Worm (Caenorhabditis elegans) whole organism, L1 larva: Measurements from ENCODE around the gene D1005.6.

ENCODE experiments used
- elt-2 ChIP-seq: sonication (generic microtip); optimal IDR thresholded peaks from 2 replicates; lab custom pipeline; 2016; ENCODE audit warnings: missing genetic modification characterization, mild to moderate bottlenecking, inconsistent platforms, missing compliant biosample characterization, missing genetic modification reagents
- nhr-76 ChIP-seq: sonication (generic microtip); optimal IDR thresholded peaks from 2 replicates; lab custom pipeline; 2017; ENCODE audit warnings: missing biosample characterization, missing genetic modification characterization
- snu-23 ChIP-seq: sonication (generic microtip); optimal IDR thresholded peaks from 2 replicates; lab custom pipeline; 2016; ENCODE audit warnings: missing genetic modification characterization, missing compliant biosample characterization
- unc-86 ChIP-seq: sonication (generic microtip); optimal IDR thresholded peaks from 2 replicates; lab custom pipeline; 2016; ENCODE audit warnings: missing genetic modification characterization, missing compliant biosample characterization

ce11 chrX:1441602-1442183, 22.9 kb downstream of the D1005.6 start:
- TF ChIP-seq snu-23 (GFP tag; lab: Kevin White, UChicago) (no peak), elt-2 (tag; lab: Kevin White, UChicago) (no peak), unc-86 (tag; lab: Kevin White, UChicago) (no peak), nhr-76 (no peak)
